Worm (Caenorhabditis elegans) whole organism, L2 larva: ENCODE measurements around the gene ddl-1.
"Not testable (repeated sequence)": the region's sequence is repeated elsewhere in the genome, so short reads cannot be mapped to it uniquely, and the experiment has no call there.

Source experiments
- C34F6.9 ChIP-seq: fragments of 150-350 bp; optimal IDR thresholded peaks from 2 replicates; lab custom pipeline; 2014; ENCODE audit warnings: missing biosample characterization, missing genetic modification characterization
- F13H6.1 ChIP-seq: sonication (generic microtip); optimal IDR thresholded peaks from 2 replicates; lab custom pipeline; 2016; ENCODE audit warnings: missing genetic modification characterization, missing compliant biosample characterization
- R02D3.7 ChIP-seq: fragments of 150-350 bp; optimal IDR thresholded peaks from 2 replicates; lab custom pipeline; 2014; ENCODE audit warnings: missing biosample characterization, missing genetic modification characterization
- Y55F3AM.14 ChIP-seq: fragments of 200-800 bp; sonication (Bioruptor generic); optimal IDR thresholded peaks from 2 replicates; lab custom pipeline; 2018; ENCODE audit warnings: mild to moderate bottlenecking, missing genetic modification characterization, missing compliant biosample characterization
- ZK546.5 ChIP-seq: sonication (generic microtip); optimal IDR thresholded peaks from 2 replicates; lab custom pipeline; 2017; ENCODE audit warnings: missing biosample characterization, missing genetic modification characterization
- alr-1 ChIP-seq: fragments of 150-350 bp; optimal IDR thresholded peaks from 2 replicates; lab custom pipeline; 2014; ENCODE audit warnings: missing biosample characterization, missing genetic modification characterization
- aly-2 ChIP-seq: fragments of 150-350 bp; optimal IDR thresholded peaks from 2 replicates; lab custom pipeline; 2014; ENCODE audit warnings: missing biosample characterization, missing genetic modification characterization
- blmp-1 ChIP-seq: sonication (generic microtip); optimal IDR thresholded peaks from 2 replicates; lab custom pipeline; 2017; ENCODE audit warnings: missing genetic modification characterization, mild to moderate bottlenecking, missing compliant biosample characterization, antibody characterized with exemption, moderate library complexity; ENCODE audit not compliant: insufficient read depth
- ceh-16 ChIP-seq: fragments of 150-350 bp; optimal IDR thresholded peaks from 2 replicates; lab custom pipeline; 2014; ENCODE audit warnings: missing biosample characterization, missing genetic modification characterization
- crh-2 ChIP-seq: sonication (generic microtip); optimal IDR thresholded peaks from 2 replicates; lab custom pipeline; 2017; ENCODE audit warnings: missing biosample characterization, missing genetic modification characterization
- dmd-4 ChIP-seq: sonication (generic microtip); optimal IDR thresholded peaks from 2 replicates; lab custom pipeline; 2017; ENCODE audit warnings: missing biosample characterization, missing genetic modification characterization
- egl-27 ChIP-seq: sonication (generic microtip); optimal IDR thresholded peaks from 3 replicates; lab custom pipeline; 2017; ENCODE audit warnings: missing biosample characterization, missing genetic modification reagents, missing genetic modification characterization
- elt-1 ChIP-seq: fragments of 150-350 bp; optimal IDR thresholded peaks from 2 replicates; lab custom pipeline; 2014; ENCODE audit warnings: missing biosample characterization, missing genetic modification characterization
- elt-3 ChIP-seq: sonication (generic microtip); optimal IDR thresholded peaks from 2 replicates; lab custom pipeline; 2017; ENCODE audit warnings: missing biosample characterization, missing genetic modification characterization
- fos-1 ChIP-seq: fragments of 150-350 bp; optimal IDR thresholded peaks from 2 replicates; lab custom pipeline; 2014; ENCODE audit warnings: missing biosample characterization, missing genetic modification characterization
- gmeb-1 ChIP-seq: fragments of 150-350 bp; optimal IDR thresholded peaks from 2 replicates; lab custom pipeline; 2014; ENCODE audit warnings: missing biosample characterization, missing genetic modification characterization
- lin-11 ChIP-seq: fragments of 150-350 bp; sonication (generic microtip); optimal IDR thresholded peaks from 2 replicates; lab custom pipeline; 2014; ENCODE audit warnings: missing biosample characterization, missing genetic modification characterization, inconsistent platforms, mixed read lengths
- lin-13 ChIP-seq: fragments of 150-350 bp; optimal IDR thresholded peaks from 2 replicates; lab custom pipeline; 2014; ENCODE audit warnings: missing biosample characterization, missing genetic modification reagents, missing genetic modification characterization
- lsy-2 ChIP-seq, 2 experiments: fragments of 150-350 bp in 1 of 2; sonication (generic microtip) in 1 of 2; optimal IDR thresholded peaks; 2 replicates each; lab custom pipeline; 2014 to 2017; ENCODE audit warnings: missing biosample characterization in 2 of 2, missing genetic modification characterization in 2 of 2
- mbf-1 ChIP-seq: sonication (generic microtip); optimal IDR thresholded peaks from 2 replicates; lab custom pipeline; 2017; ENCODE audit warnings: missing biosample characterization, missing genetic modification characterization
- mdl-1 ChIP-seq, 2 experiments: fragments of 150-350 bp in 1 of 2; sonication (generic microtip) in 1 of 2; optimal IDR thresholded peaks; 2 replicates each; lab custom pipeline; 2017; ENCODE audit warnings: missing biosample characterization in 2 of 2, missing genetic modification characterization in 2 of 2
- nhr-10 ChIP-seq: sonication (generic microtip); optimal IDR thresholded peaks from 2 replicates; lab custom pipeline; 2017; ENCODE audit warnings: missing biosample characterization, missing genetic modification characterization
- nhr-12 ChIP-seq: fragments of 150-350 bp; optimal IDR thresholded peaks from 2 replicates; lab custom pipeline; 2014; ENCODE audit warnings: missing biosample characterization, missing genetic modification characterization
- nhr-129 ChIP-seq: fragments of 150-350 bp; optimal IDR thresholded peaks from 2 replicates; lab custom pipeline; 2014; ENCODE audit warnings: missing biosample characterization, missing genetic modification characterization
- nhr-21 ChIP-seq: fragments of 150-350 bp; optimal IDR thresholded peaks from 2 replicates; lab custom pipeline; 2014; ENCODE audit warnings: missing biosample characterization, missing genetic modification characterization
- nhr-23 ChIP-seq: fragments of 150-350 bp; optimal IDR thresholded peaks from 2 replicates; lab custom pipeline; 2014; ENCODE audit warnings: missing biosample characterization, missing genetic modification reagents, missing genetic modification characterization
- nhr-25 ChIP-seq: fragments of 150-350 bp; sonication (generic microtip); optimal IDR thresholded peaks from 3 replicates; lab custom pipeline; 2014; ENCODE audit warnings: missing biosample characterization, missing genetic modification characterization
- nhr-6 ChIP-seq: fragments of 150-350 bp; optimal IDR thresholded peaks from 2 replicates; lab custom pipeline; 2014; ENCODE audit warnings: missing biosample characterization, missing genetic modification characterization
- sem-4 ChIP-seq: fragments of 150-350 bp; optimal IDR thresholded peaks from 2 replicates; lab custom pipeline; 2014; ENCODE audit warnings: missing biosample characterization, missing genetic modification reagents, missing genetic modification characterization
- skn-1 ChIP-seq: sonication (generic microtip); optimal IDR thresholded peaks from 2 replicates; lab custom pipeline; 2017; ENCODE audit warnings: missing biosample characterization, missing genetic modification characterization
- sma-3 ChIP-seq: sonication (generic microtip); optimal IDR thresholded peaks from 2 replicates; lab custom pipeline; 2016; ENCODE audit warnings: missing genetic modification reagents, missing genetic modification characterization, missing compliant biosample characterization
- sma-9 ChIP-seq, 2 experiments: fragments of 150-350 bp in 1 of 2; sonication (generic microtip) in 1 of 2; optimal IDR thresholded peaks; 2 replicates each; lab custom pipeline; 2014 to 2016; ENCODE audit warnings: missing genetic modification characterization in 2 of 2, mild to moderate bottlenecking in 1 of 2, missing biosample characterization in 1 of 2, missing compliant biosample characterization in 1 of 2, missing genetic modification reagents in 1 of 2, moderate library complexity in 1 of 2
- unc-39 ChIP-seq: fragments of 150-350 bp; optimal IDR thresholded peaks from 2 replicates; lab custom pipeline; 2014; ENCODE audit warnings: missing biosample characterization, missing genetic modification characterization
- unc-55 ChIP-seq: fragments of 150-350 bp; sonication (generic microtip); optimal IDR thresholded peaks from 3 replicates; lab custom pipeline; 2014; ENCODE audit warnings: missing biosample characterization, missing genetic modification reagents, missing genetic modification characterization
- unc-62 ChIP-seq: fragments of 150-350 bp; optimal IDR thresholded peaks from 2 replicates; lab custom pipeline; 2014; ENCODE audit warnings: missing biosample characterization, missing genetic modification reagents, missing genetic modification characterization
- zag-1 ChIP-seq: fragments of 150-350 bp; optimal IDR thresholded peaks from 2 replicates; lab custom pipeline; 2014; ENCODE audit warnings: missing biosample characterization, missing genetic modification characterization

Gene ddl-1

DNA sequence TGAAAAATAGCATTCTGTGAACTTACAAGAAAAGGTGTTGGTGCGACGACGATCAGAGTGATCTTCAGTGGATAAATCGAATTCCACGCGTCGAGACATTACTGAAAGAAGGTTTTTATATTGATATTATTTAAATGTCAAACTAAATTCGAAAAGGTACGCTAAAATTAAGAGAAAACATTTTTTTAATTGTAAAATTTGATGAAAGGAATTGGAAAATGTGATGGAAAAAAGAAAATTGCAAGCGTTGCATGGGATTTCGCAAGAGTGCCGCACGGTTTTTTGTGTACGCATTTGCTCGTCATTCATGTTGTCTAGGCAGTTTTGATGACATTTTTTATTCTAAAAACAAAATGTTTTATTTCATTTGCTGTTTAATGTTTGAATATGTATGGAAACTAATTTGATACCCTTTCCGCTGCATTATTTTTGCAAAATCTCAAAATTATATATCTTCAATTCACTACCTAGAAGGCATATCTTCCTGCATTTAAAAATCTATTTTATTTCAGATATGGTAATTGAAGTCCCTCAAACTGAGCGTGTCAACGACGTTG is 25.7 kb downstream of the ddl-1 start, which contains the start of the genes eif-3.L and npl-4.2:
Gene eif-3.L (minus strand): TSS at position 101 of the 557 bp plus-strand sequence.
Gene npl-4.2 (plus strand): TSS at position 507 of the 557 bp plus-strand sequence.
- not testable (repeated sequence) for TF ChIP-seq unc-39; elt-1 (tag; lab: Kevin White, UChicago); sem-4 (tag; lab: Kevin White, UChicago)
- TF ChIP-seq, all 48 proteins: peak for 0; not testable (repeated sequence) for 48

DNA sequence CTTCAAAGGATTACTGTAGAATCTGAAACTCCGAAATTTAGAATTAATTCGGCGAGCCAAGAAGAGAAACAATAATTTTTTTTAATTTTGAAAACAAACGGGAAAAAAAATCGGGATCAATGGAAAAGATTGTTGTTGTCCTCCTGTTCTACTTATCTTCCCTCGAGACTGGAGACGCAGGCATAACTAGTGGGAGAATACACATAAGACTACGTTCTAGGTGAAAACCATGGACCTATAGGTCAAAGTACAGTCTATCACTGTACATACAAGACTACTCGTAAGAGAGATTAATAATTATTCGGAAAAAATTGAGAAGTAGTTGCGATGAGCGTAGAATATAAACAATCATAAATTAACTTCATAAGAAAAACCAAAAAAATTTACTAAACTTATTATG is 28.9 kb downstream of the ddl-1 start, which contains the start of gene dhs-6:
Gene dhs-6 (minus strand): TSS at position 22 of the 400 bp plus-strand sequence.
- peak; percentile 32 for TF ChIP-seq sma-9 (GFP tag; optimal IDR thresholded peaks at IDR 0.05; lab: Kevin White, UChicago)
- TF ChIP-seq sma-9 (tag; optimal IDR thresholded peaks at IDR 0.05; lab: Kevin White, UChicago), result no peak
- peak; percentile 13 for TF ChIP-seq fos-1 (tag; lab: Kevin White, UChicago)
- no peak for TF ChIP-seq mbf-1 (tag; lab: Kevin White, UChicago)

DNA sequence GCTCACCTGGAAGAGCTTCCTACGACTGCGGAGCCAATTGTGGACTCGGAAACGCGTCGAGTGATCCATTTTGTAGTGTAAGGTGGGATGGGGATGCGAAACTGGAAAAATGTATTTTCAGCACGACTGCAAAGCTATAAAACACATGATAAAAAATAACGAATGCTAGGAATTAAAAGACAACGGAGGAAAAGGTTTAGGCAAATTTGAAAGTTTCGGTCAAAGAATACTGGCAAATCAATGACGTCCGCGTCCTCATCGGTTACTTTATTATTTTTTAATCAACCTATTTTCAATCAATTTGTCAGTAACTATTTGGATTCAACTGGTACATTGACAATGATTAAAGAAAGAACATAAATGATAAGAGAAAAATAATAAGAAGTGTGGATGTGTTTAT is 40.4 kb downstream of the ddl-1 start, which contains the start of gene C17G10.7:
Gene C17G10.7 (minus strand): TSS at position 101 of the 400 bp plus-strand sequence.
- no peak for TF ChIP-seq dmd-4 (tag; lab: Kevin White, UChicago)
- TF ChIP-seq unc-62 (GFP tag; lab: Kevin White, UChicago), result no peak
- TF ChIP-seq gmeb-1 (tag; lab: Kevin White, UChicago), result no peak
- TF ChIP-seq alr-1 (tag; lab: Kevin White, UChicago), result no peak
- no peak for TF ChIP-seq F13H6.1 (tag; lab: Kevin White, UChicago)
- no peak for TF ChIP-seq sma-9 (GFP tag; optimal IDR thresholded peaks at IDR 0.05; lab: Kevin White, UChicago)
- TF ChIP-seq sma-9 (tag; optimal IDR thresholded peaks at IDR 0.05; lab: Kevin White, UChicago), result no peak
- no peak for TF ChIP-seq nhr-10 (tag; lab: Kevin White, UChicago)
- no peak for TF ChIP-seq elt-1 (tag; lab: Kevin White, UChicago)
- TF ChIP-seq unc-39, result no peak
- no peak for TF ChIP-seq blmp-1
- TF ChIP-seq egl-27 (tag; lab: Kevin White, UChicago), result no peak

DNA sequence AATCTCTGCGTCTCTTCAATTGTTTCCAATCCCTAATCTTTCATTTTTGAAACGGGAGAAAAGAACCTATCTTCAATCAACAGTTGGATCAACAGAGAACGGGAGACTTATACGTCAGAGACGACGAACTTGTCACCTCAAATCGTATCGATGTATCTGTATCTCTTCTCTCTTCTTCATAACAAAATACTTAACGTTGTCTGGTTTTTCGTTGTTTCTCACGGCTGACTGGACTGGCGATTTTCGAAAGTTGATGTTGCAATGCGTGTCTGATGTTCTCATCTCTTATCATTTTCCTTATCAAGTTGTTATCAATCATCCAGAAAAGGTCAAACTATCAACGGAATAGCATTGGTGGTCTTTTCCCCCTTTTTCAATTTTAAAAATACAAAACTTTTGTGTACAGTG is 42.6 kb downstream of the ddl-1 start:
- peak; percentile 97 for TF ChIP-seq sma-9 (GFP tag; optimal IDR thresholded peaks at IDR 0.05; lab: Kevin White, UChicago)
- TF ChIP-seq sma-9 (tag; optimal IDR thresholded peaks at IDR 0.05; lab: Kevin White, UChicago), result peak; percentile 63
- TF ChIP-seq nhr-25, result peak; percentile 92
- no peak for TF ChIP-seq elt-3
- TF ChIP-seq ceh-16, result peak; percentile 20
- TF ChIP-seq fos-1 (tag; lab: Kevin White, UChicago), result peak; percentile 86
- TF ChIP-seq skn-1 (tag; lab: Kevin White, UChicago), result no peak
- peak; percentile 10 for TF ChIP-seq F13H6.1 (tag; lab: Kevin White, UChicago)
- TF ChIP-seq R02D3.7 (tag; lab: Kevin White, UChicago), result no peak
- TF ChIP-seq crh-2 (tag; lab: Kevin White, UChicago), result peak; percentile 67
- TF ChIP-seq gmeb-1 (tag; lab: Kevin White, UChicago), result peak; percentile 61
- no peak for TF ChIP-seq lin-13 (GFP tag; lab: Kevin White, UChicago)
- peak; percentile 39 to 59 for TF ChIP-seq mdl-1 (tag; optimal IDR thresholded peaks at IDR 0.05; lab: Kevin White, UChicago)
- TF ChIP-seq nhr-23 (tag; lab: Kevin White, UChicago), result no peak
- TF ChIP-seq nhr-129 (tag; lab: Kevin White, UChicago), result peak; percentile 79
- no peak for TF ChIP-seq lin-11 (tag; lab: Kevin White, UChicago)
- peak; percentile 37 for TF ChIP-seq nhr-6 (tag; lab: Kevin White, UChicago)
- TF ChIP-seq Y55F3AM.14 (GFP tag; lab: Kevin White, UChicago), result peak; percentile 6
- no peak for TF ChIP-seq nhr-12 (tag; lab: Kevin White, UChicago)
- TF ChIP-seq unc-55 (GFP tag; lab: Kevin White, UChicago), result no peak
- TF ChIP-seq sma-3 (GFP tag; lab: Kevin White, UChicago), result peak; percentile 92
- TF ChIP-seq zag-1 (tag; lab: Kevin White, UChicago), result no peak
- TF ChIP-seq blmp-1, result peak; percentile 72
- peak; percentile 82 for TF ChIP-seq egl-27 (tag; lab: Kevin White, UChicago)
- TF ChIP-seq C34F6.9 (tag; lab: Kevin White, UChicago), result peak; percentile 56
- TF ChIP-seq lsy-2 (tag; optimal IDR thresholded peaks at IDR 0.05; lab: Kevin White, UChicago), result peak in 1 of 2 experiments; percentile 51
- peak; percentile 64 for TF ChIP-seq sem-4 (tag; lab: Kevin White, UChicago)
- peak; percentile 92 for TF ChIP-seq nhr-21
- TF ChIP-seq ZK546.5 (tag; lab: Kevin White, UChicago), result no peak
- TF ChIP-seq aly-2, result no peak
